Fruit fly (Drosophila melanogaster) whole organism, embryonic: ENCODE results near the gene mRpS9.

ENCODE experiments used
- ATbp ChIP-seq: fragments of 200-800 bp; sonication (Bioruptor generic); optimal IDR thresholded peaks from 2 replicates; lab custom pipeline; 2017; ENCODE audit warnings: missing biosample characterization, mild to moderate bottlenecking, missing genetic modification characterization, missing genetic modification reagents
- Aef1 ChIP-seq: fragments of 200-800 bp; sonication (Bioruptor generic); IDR thresholded peaks from 3 replicates; pipeline ENCODE4 v1.3.6; 2022; ENCODE audit warnings: missing biosample characterization, missing genetic modification characterization
- Atf3 ChIP-seq: fragments of 200-800 bp; sonication (Bioruptor generic); optimal IDR thresholded peaks from 3 replicates; lab custom pipeline; 2016; ENCODE audit warnings: missing biosample characterization, missing genetic modification characterization
- Blimp-1 ChIP-seq: fragments of 200-800 bp; sonication (Bioruptor generic); optimal IDR thresholded peaks from 3 replicates; lab custom pipeline; 2018; ENCODE audit warnings: missing biosample characterization, missing genetic modification characterization, mild to moderate bottlenecking, moderate library complexity, missing genetic modification reagents
- CG11093 ChIP-seq: fragments of 200-800 bp; sonication (Bioruptor generic); IDR thresholded peaks from 3 replicates; pipeline ENCODE4 v1.3.6; 2022; ENCODE audit warnings: missing biosample characterization, missing genetic modification characterization
- CG13775 ChIP-seq: fragments of 200-800 bp; sonication (Bioruptor generic); optimal IDR thresholded peaks from 3 replicates; lab custom pipeline; 2017; ENCODE audit warnings: missing biosample characterization, mild to moderate bottlenecking, missing genetic modification characterization
- CG13894 ChIP-seq: fragments of 200-800 bp; sonication (Bioruptor generic); optimal IDR thresholded peaks from 3 replicates; lab custom pipeline; 2018; ENCODE audit warnings: missing biosample characterization, mild to moderate bottlenecking, missing genetic modification characterization, moderate library complexity
- CG15479 ChIP-seq: fragments of 200-800 bp; sonication (Bioruptor generic); optimal IDR thresholded peaks from 3 replicates; lab custom pipeline; 2019; ENCODE audit warnings: missing biosample characterization, mild to moderate bottlenecking, missing genetic modification characterization, moderate library complexity
- CG17186 ChIP-seq: fragments of 200-800 bp; sonication (Bioruptor generic); optimal IDR thresholded peaks from 3 replicates; lab custom pipeline; 2017; ENCODE audit warnings: missing biosample characterization, missing genetic modification reagents, missing genetic modification characterization
- CG17361 ChIP-seq: fragments of 200-800 bp; sonication (Bioruptor generic); IDR thresholded peaks from 3 replicates; pipeline ENCODE4 v1.3.6; 2022; ENCODE audit warnings: missing biosample characterization, missing genetic modification characterization
- CG18011 ChIP-seq: fragments of 200-800 bp; sonication (Bioruptor generic); optimal IDR thresholded peaks from 2 replicates; lab custom pipeline; 2017; ENCODE audit warnings: missing biosample characterization, missing genetic modification characterization, mild to moderate bottlenecking, moderate library complexity, missing genotype
- CG3163 ChIP-seq: fragments of 200-800 bp; sonication (Bioruptor generic); optimal IDR thresholded peaks from 3 replicates; lab custom pipeline; 2016; ENCODE audit warnings: missing biosample characterization, missing genetic modification characterization
- CG5180 ChIP-seq: fragments of 200-800 bp; sonication (Bioruptor generic); optimal IDR thresholded peaks from 3 replicates; lab custom pipeline; 2017; ENCODE audit warnings: missing biosample characterization, missing genetic modification characterization, mild to moderate bottlenecking, moderate library complexity, missing genetic modification reagents
- CG7556 ChIP-seq: fragments of 200-800 bp; sonication (Bioruptor generic); optimal IDR thresholded peaks from 2 replicates; lab custom pipeline; 2017; ENCODE audit warnings: missing biosample characterization, mild to moderate bottlenecking, missing genetic modification characterization
- CG9437 ChIP-seq: fragments of 200-800 bp; sonication (Bioruptor generic); optimal IDR thresholded peaks from 2 replicates; lab custom pipeline; 2018; ENCODE audit warnings: missing biosample characterization, mild to moderate bottlenecking, missing genetic modification characterization
- CoRest ChIP-seq: fragments of 200-800 bp; sonication (Bioruptor generic); optimal IDR thresholded peaks from 3 replicates; lab custom pipeline; 2018; ENCODE audit warnings: missing biosample characterization, mild to moderate bottlenecking, missing genetic modification characterization, moderate library complexity
- D ChIP-seq, 2 experiments: fragments of 200-800 bp in 1 of 2; fragments of >200 bp in 1 of 2; sonication (Bioruptor generic) in 1 of 2; optimal IDR thresholded peaks; 2 replicates in 1 of 2; 3 replicates in 1 of 2; lab custom pipeline; 2017; ENCODE audit warnings: mild to moderate bottlenecking in 1 of 2, missing biosample characterization in 1 of 2, missing genetic modification characterization in 1 of 2, missing genetic modification reagents in 1 of 2
- Deaf1 ChIP-seq: fragments of 200-800 bp; optimal IDR thresholded peaks from 3 replicates; lab custom pipeline; 2019; ENCODE audit warnings: missing biosample characterization, mild to moderate bottlenecking, missing genetic modification characterization, moderate library complexity
- Dek ChIP-seq: fragments of 200-800 bp; sonication (Bioruptor generic); optimal IDR thresholded peaks from 3 replicates; lab custom pipeline; 2019; ENCODE audit warnings: missing biosample characterization, mild to moderate bottlenecking, missing genetic modification characterization, moderate library complexity
- Doc2 ChIP-seq: fragments of 200-800 bp; sonication (Bioruptor generic); IDR thresholded peaks from 2 replicates; pipeline ENCODE4 v1.3.6; 2022; ENCODE audit warnings: missing biosample characterization, missing genetic modification characterization
- E2f2 ChIP-seq: fragments of 200-800 bp; sonication (Bioruptor generic); IDR thresholded peaks from 2 replicates; pipeline ENCODE4 v1.3.6; 2022; ENCODE audit warnings: missing biosample characterization, missing genetic modification characterization
- HLH4C ChIP-seq: fragments of 200-800 bp; sonication (Bioruptor generic); IDR thresholded peaks from 3 replicates; pipeline ENCODE4 v1.3.6; 2022; ENCODE audit warnings: missing biosample characterization, missing genetic modification characterization; ENCODE audit not compliant: partially characterized antibody
- Hr51 ChIP-seq, 2 experiments: fragments of 200-800 bp; sonication (Bioruptor generic); optimal IDR thresholded peaks; 2 replicates in 1 of 2; 3 replicates in 1 of 2; lab custom pipeline; 2016 to 2018; ENCODE audit warnings: missing biosample characterization in 2 of 2, missing genetic modification characterization in 2 of 2, mild to moderate bottlenecking in 1 of 2, moderate library complexity in 1 of 2
- Jarid2 ChIP-seq: fragments of 200-800 bp; sonication (Bioruptor generic); optimal IDR thresholded peaks from 3 replicates; lab custom pipeline; 2017; ENCODE audit warnings: mild to moderate bottlenecking, missing biosample characterization, missing genetic modification reagents, missing genetic modification characterization
- Nf-YA ChIP-seq: fragments of 200-800 bp; sonication (Bioruptor generic); IDR thresholded peaks from 2 replicates; pipeline ENCODE4 v1.3.6; 2022; ENCODE audit warnings: missing biosample characterization, missing genetic modification characterization
- Nf-YC ChIP-seq: fragments of 200-800 bp; optimal IDR thresholded peaks from 3 replicates; lab custom pipeline; 2019; ENCODE audit warnings: missing biosample characterization, mild to moderate bottlenecking, missing genetic modification characterization, moderate library complexity
- PHDP ChIP-seq: fragments of 200-800 bp; sonication (Bioruptor generic); optimal IDR thresholded peaks from 3 replicates; lab custom pipeline; 2018; ENCODE audit warnings: missing biosample characterization, mild to moderate bottlenecking, missing genetic modification characterization, moderate library complexity
- Trl ChIP-seq, 3 experiments: fragments of >200 bp in 2 of 3; fragments of 200-800 bp in 1 of 3; sonication (Bioruptor generic) in 1 of 3; optimal IDR thresholded peaks; 2 replicates in 1 of 3; 3 replicates in 2 of 3; lab custom pipeline; 2016 to 2017; ENCODE audit warnings: missing biosample characterization in 1 of 3, missing genetic modification characterization in 1 of 3
- Usf ChIP-seq: fragments of 200-800 bp; sonication (Bioruptor generic); optimal IDR thresholded peaks from 2 replicates; lab custom pipeline; 2017; ENCODE audit warnings: missing genotype, missing biosample characterization, missing genetic modification characterization
- ap ChIP-seq: fragments of 200-800 bp; sonication (Bioruptor generic); IDR thresholded peaks from 2 replicates; pipeline ENCODE4 v1.3.6; 2022; ENCODE audit warnings: missing biosample characterization, missing genetic modification characterization
- bbx ChIP-seq: fragments of 200-800 bp; sonication (Bioruptor generic); IDR thresholded peaks from 2 replicates; pipeline ENCODE4 v1.3.6; 2022; ENCODE audit warnings: missing biosample characterization, missing genetic modification characterization; ENCODE audit not compliant: partially characterized antibody
- cad ChIP-seq: fragments of >200 bp; optimal IDR thresholded peaks from 2 replicates; lab custom pipeline; 2017; ENCODE audit warnings: missing biosample characterization, missing genetic modification characterization
- chinmo ChIP-seq: fragments of 200-800 bp; sonication (Bioruptor generic); IDR thresholded peaks from 4 replicates; pipeline ENCODE4 v1.3.6; 2022; ENCODE audit warnings: missing biosample characterization, missing genetic modification characterization; ENCODE audit not compliant: partially characterized antibody
- dimm ChIP-seq: fragments of 200-800 bp; sonication (Bioruptor generic); IDR thresholded peaks from 2 replicates; pipeline ENCODE4 v1.3.6; 2022; ENCODE audit warnings: missing biosample characterization, missing genetic modification characterization
- dmrt11E ChIP-seq: fragments of 200-800 bp; sonication (Bioruptor generic); optimal IDR thresholded peaks from 3 replicates; lab custom pipeline; 2018; ENCODE audit warnings: missing biosample characterization, mild to moderate bottlenecking, missing genetic modification characterization, moderate library complexity
- dpn ChIP-seq, 2 experiments: fragments of 200-800 bp; sonication (Bioruptor generic); optimal IDR thresholded peaks; 3 replicates each; lab custom pipeline; 2016; ENCODE audit warnings: missing biosample characterization in 2 of 2, missing genetic modification characterization in 2 of 2
- fd102C ChIP-seq: fragments of 200-800 bp; sonication (Bioruptor generic); optimal IDR thresholded peaks from 2 replicates; lab custom pipeline; 2018; ENCODE audit warnings: missing biosample characterization, mild to moderate bottlenecking, missing genetic modification characterization, moderate library complexity
- gem ChIP-seq: fragments of 200-800 bp; sonication (Bioruptor generic); optimal IDR thresholded peaks from 2 replicates; lab custom pipeline; 2019; ENCODE audit warnings: missing biosample characterization, mild to moderate bottlenecking, missing genetic modification characterization, moderate library complexity
- grn ChIP-seq: fragments of 200-800 bp; sonication (Bioruptor generic); optimal IDR thresholded peaks from 3 replicates; lab custom pipeline; 2017; ENCODE audit warnings: missing biosample characterization, missing genetic modification characterization
- ind ChIP-seq: fragments of 200-800 bp; sonication (Bioruptor generic); optimal IDR thresholded peaks from 3 replicates; lab custom pipeline; 2016; ENCODE audit warnings: missing biosample characterization, missing genetic modification characterization
- pho ChIP-seq: fragments of 200-800 bp; sonication (Bioruptor generic); optimal IDR thresholded peaks from 2 replicates; lab custom pipeline; 2016; ENCODE audit warnings: missing biosample characterization, missing genetic modification characterization
- sc ChIP-seq, 3 experiments: fragments of >200 bp in 2 of 3; fragments of 200-800 bp in 1 of 3; sonication (Bioruptor generic) in 1 of 3; optimal IDR thresholded peaks; 2 replicates in 2 of 3; 3 replicates in 1 of 3; lab custom pipeline; 2017; ENCODE audit warnings: mild to moderate bottlenecking in 1 of 3, missing biosample characterization in 1 of 3, missing genetic modification characterization in 1 of 3, missing genetic modification reagents in 1 of 3
- shn ChIP-seq: fragments of 200-800 bp; sonication (Bioruptor generic); optimal IDR thresholded peaks from 3 replicates; lab custom pipeline; 2016; ENCODE audit warnings: missing biosample characterization, missing genetic modification characterization
- unpg ChIP-seq: fragments of 200-800 bp; sonication (Bioruptor generic); optimal IDR thresholded peaks from 3 replicates; lab custom pipeline; 2018; ENCODE audit warnings: missing biosample characterization, mild to moderate bottlenecking, missing genetic modification characterization, moderate library complexity

mRpS9 gene

dm6 chr3R:7944699-7945349 is 42.4 kb upstream of the mRpS9 start:
- TF ChIP-seq dmrt11E (peak; percentile 17), CG9437 (peak; percentile 21), grn (GFP tag; lab: Kevin White, UChicago) (peak; percentile 50), CG15479 (GFP tag; lab: Kevin White, UChicago) (peak; percentile 49), Blimp-1 (GFP tag; lab: Kevin White, UChicago) (peak; percentile 48), Trl (optimal IDR thresholded peaks at IDR 0.05; lab: Kevin White, UChicago) (peak in 1 of 2 experiments; percentile 6), Trl (GFP tag; optimal IDR thresholded peaks at IDR 0.05; lab: Kevin White, UChicago) (no peak), gem (tag; lab: Kevin White, UChicago) (peak; percentile 17), bbx (GFP tag; lab: Robert Waterston, UW) (no peak), Hr51 (GFP tag; optimal IDR thresholded peaks at IDR 0.05; lab: Kevin White, UChicago) (no peak)
- TF ChIP-seq, all 482 proteins: peak for 7

DNA sequence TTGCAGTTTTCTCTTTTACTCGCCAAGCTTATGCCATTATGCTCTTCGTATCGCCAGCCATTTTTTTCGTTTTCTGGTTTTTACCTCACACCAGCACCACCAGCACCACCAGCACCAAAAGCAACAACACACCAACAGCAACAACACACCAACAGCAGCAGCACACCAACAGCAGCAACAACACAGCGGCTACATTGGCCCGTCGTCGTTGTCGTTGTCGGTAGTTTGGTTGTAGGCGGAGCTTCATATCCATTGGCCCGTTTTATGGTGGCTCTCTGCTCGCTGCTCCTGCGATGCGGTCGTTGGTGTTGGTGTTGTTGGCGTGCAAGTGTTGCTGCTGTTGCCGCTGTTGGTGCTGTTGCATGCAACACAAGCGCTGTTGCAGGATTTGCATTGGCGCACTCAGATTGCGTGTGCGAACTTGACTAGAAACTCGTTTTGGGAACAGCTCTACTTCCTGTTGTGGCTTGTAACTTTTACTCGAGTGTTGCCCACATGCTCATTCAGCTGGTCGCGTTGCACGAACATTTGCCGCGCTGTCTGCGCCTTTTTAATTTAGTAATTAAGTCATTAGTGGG is 34.4 kb upstream of the mRpS9 start:
- TF ChIP-seq ap (GFP tag; lab: Robert Waterston, UW) (no peak), bbx (GFP tag; lab: Robert Waterston, UW) (no peak), Dek (no peak), chinmo (GFP tag; lab: Robert Waterston, UW) (peak; percentile 66; the same call in 1 of the 4 replicates), E2f2 (GFP tag; lab: Robert Waterston, UW) (no peak), Doc2 (GFP tag; lab: Robert Waterston, UW) (no peak), unpg (GFP tag; lab: Kevin White, UChicago) (no peak), ind (GFP tag; lab: Kevin White, UChicago) (no peak), Deaf1 (tag; lab: Kevin White, UChicago) (peak; percentile 62), HLH4C (GFP tag; lab: Robert Waterston, UW) (0 out of 3 replicates have a peak, but pooled peaks have one; percentile 34), CG11093 (GFP tag; lab: Robert Waterston, UW) (0 out of 3 replicates have a peak, but pooled peaks have one; percentile 15), dimm (GFP tag; lab: Robert Waterston, UW) (no peak), CG18011 (GFP tag; lab: Kevin White, UChicago) (no peak), D (optimal IDR thresholded peaks at IDR 0.05; lab: Kevin White, UChicago) (peak; percentile 32), D (GFP tag; optimal IDR thresholded peaks at IDR 0.05; lab: Kevin White, UChicago) (no peak), PHDP (tag; lab: Kevin White, UChicago) (no peak), Jarid2 (peak; percentile 48), Nf-YA (GFP tag; lab: Robert Waterston, UW) (peak; percentile 73), CG13894 (no peak), CoRest (tag; lab: Kevin White, UChicago) (peak; percentile 1), CG13775 (GFP tag; lab: Kevin White, UChicago) (no peak), dpn (GFP tag; optimal IDR thresholded peaks at IDR 0.05; lab: Kevin White, UChicago) (no peak), cad (no peak), CG17186 (GFP tag; lab: Kevin White, UChicago) (no peak), ATbp (no peak), CG17361 (GFP tag; lab: Robert Waterston, UW) (no peak), sc (optimal IDR thresholded peaks at IDR 0.05; lab: Kevin White, UChicago) (no peak), sc (GFP tag; optimal IDR thresholded peaks at IDR 0.05; lab: Kevin White, UChicago) (no peak), Aef1 (peak; percentile 70), Atf3 (GFP tag; lab: Kevin White, UChicago) (no peak), CG5180 (peak; percentile 84), CG7556 (GFP tag; lab: Kevin White, UChicago) (no peak), shn (GFP tag; lab: Kevin White, UChicago) (no peak), Usf (GFP tag; lab: Kevin White, UChicago) (no peak), Nf-YC (peak; percentile 97), fd102C (GFP tag; lab: Kevin White, UChicago) (no peak), pho (GFP tag; lab: Kevin White, UChicago) (no peak), CG3163 (peak; percentile 4)
